Worm (Caenorhabditis elegans) whole organism, early embryonic: ENCODE data around the gene K01A12.2.
"Not testable (repeated sequence)": the region's sequence is repeated elsewhere in the genome, so short reads cannot be mapped to it uniquely, and the experiment has no call there.

Source experiments
- B0310.2 ChIP-seq: sonication (generic microtip); optimal IDR thresholded peaks from 2 replicates; lab custom pipeline; 2016; ENCODE audit warnings: mild to moderate bottlenecking, missing genetic modification characterization, missing compliant biosample characterization
- F13C5.2 ChIP-seq: sonication (generic microtip); optimal IDR thresholded peaks from 2 replicates; lab custom pipeline; 2017; ENCODE audit warnings: mild to moderate bottlenecking, missing genetic modification characterization, inconsistent platforms, missing compliant biosample characterization
- aly-1 ChIP-seq: sonication (generic microtip); optimal IDR thresholded peaks from 2 replicates; lab custom pipeline; 2016; ENCODE audit warnings: missing genetic modification characterization, missing compliant biosample characterization
- ama-1 ChIP-seq: fragments of 150-350 bp; optimal IDR thresholded peaks from 2 replicates; lab custom pipeline; 2014
- ceh-13 ChIP-seq: fragments of 200-800 bp; sonication (Bioruptor generic); optimal IDR thresholded peaks from 2 replicates; lab custom pipeline; 2018; ENCODE audit warnings: mild to moderate bottlenecking, missing genetic modification characterization, missing compliant biosample characterization
- ceh-36 ChIP-seq: sonication (generic microtip); optimal IDR thresholded peaks from 2 replicates; lab custom pipeline; 2016; ENCODE audit warnings: missing genetic modification characterization, inconsistent platforms, missing compliant biosample characterization
- ets-7 ChIP-seq: sonication (generic microtip); optimal IDR thresholded peaks from 2 replicates; lab custom pipeline; 2016; ENCODE audit warnings: missing genotype, missing genetic modification characterization, missing compliant biosample characterization
- flt-1 ChIP-seq: fragments of 200-800 bp; sonication (Bioruptor generic); IDR thresholded peaks from 2 replicates; pipeline ENCODE4 v1.3.6; 2022; ENCODE audit warnings: missing genetic modification characterization, missing compliant biosample characterization
- hmbx-1 ChIP-seq: sonication (generic microtip); optimal IDR thresholded peaks from 2 replicates; lab custom pipeline; 2016; ENCODE audit warnings: mild to moderate bottlenecking, missing genetic modification characterization, missing compliant biosample characterization
- hmg-4 ChIP-seq: fragments of 200-800 bp; sonication (Bioruptor generic); optimal IDR thresholded peaks from 2 replicates; lab custom pipeline; 2018; ENCODE audit warnings: mild to moderate bottlenecking, missing genetic modification characterization, missing compliant biosample characterization
- hnd-1 ChIP-seq: sonication (generic microtip); optimal IDR thresholded peaks from 2 replicates; lab custom pipeline; 2016; ENCODE audit warnings: missing genetic modification characterization, missing compliant biosample characterization
- pes-1 ChIP-seq: fragments of 200-800 bp; sonication (Bioruptor generic); IDR thresholded peaks from 2 replicates; pipeline ENCODE4 v1.3.6; 2022; ENCODE audit warnings: missing genetic modification reagents, missing genetic modification characterization, missing compliant biosample characterization
- scrt-1 ChIP-seq: fragments of 200-800 bp; sonication (Bioruptor generic); IDR thresholded peaks from 2 replicates; pipeline ENCODE4 v1.3.6; 2022; ENCODE audit warnings: missing genetic modification characterization, missing compliant biosample characterization
- sea-1 ChIP-seq: fragments of 200-800 bp; sonication (Bioruptor generic); conservative IDR thresholded peaks from 2 replicates; pipeline ENCODE4 v1.3.6; 2022; ENCODE audit warnings: missing genetic modification characterization, missing compliant biosample characterization
- tbx-11 ChIP-seq: fragments of 200-800 bp; sonication (Bioruptor generic); IDR thresholded peaks from 2 replicates; pipeline ENCODE4 v1.3.6; 2022; ENCODE audit warnings: missing genetic modification characterization, missing compliant biosample characterization
- tbx-37 ChIP-seq: fragments of 200-800 bp; sonication (Bioruptor generic); conservative IDR thresholded peaks from 2 replicates; pipeline ENCODE4 v1.3.6; 2022; ENCODE audit warnings: missing genetic modification reagents, missing genetic modification characterization, missing compliant biosample characterization
- tra-4 ChIP-seq: sonication (generic microtip); optimal IDR thresholded peaks from 2 replicates; lab custom pipeline; 2017; ENCODE audit warnings: missing genetic modification characterization, missing compliant biosample characterization

K01A12.2 gene

DNA sequence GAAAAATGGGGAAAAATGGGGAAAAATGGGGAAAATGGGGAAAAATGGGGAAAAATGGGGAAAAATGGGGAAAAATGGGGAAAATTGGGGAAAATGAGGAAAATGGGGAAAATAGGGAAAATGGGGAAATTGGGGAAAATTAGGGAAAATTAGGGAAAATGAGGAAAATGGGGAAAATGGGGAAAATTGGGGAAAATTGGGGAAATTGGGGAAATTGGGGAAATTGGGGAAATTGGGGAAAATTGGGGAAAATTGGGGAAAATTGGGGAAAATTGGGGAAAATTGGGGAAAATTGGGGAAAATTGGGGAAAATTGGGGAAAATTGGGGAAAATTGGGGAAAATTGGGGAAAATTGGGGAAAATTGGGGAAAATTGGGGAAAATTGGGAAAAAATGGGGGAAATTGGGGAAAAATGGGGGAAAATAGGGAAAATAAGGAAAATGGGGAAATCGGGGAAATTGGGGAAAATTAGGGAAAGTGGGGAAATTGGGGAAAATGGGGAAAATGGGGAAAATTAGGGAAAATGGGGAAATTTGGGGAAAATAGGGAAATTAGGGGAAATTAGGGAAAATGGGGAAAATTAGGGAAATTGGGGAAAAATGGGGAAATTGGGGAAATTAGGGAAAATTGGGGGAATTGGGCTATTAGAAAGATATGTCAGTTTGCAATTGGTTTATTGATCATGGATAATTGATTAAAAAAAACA is 10.3 kb upstream of the K01A12.2 start:
- TF ChIP-seq ama-1 (lab: Kevin White, UChicago) = no peak
- no peak for TF ChIP-seq ceh-36 (tag; lab: Kevin White, UChicago)
- peak; percentile 48 for TF ChIP-seq B0310.2 (tag; lab: Kevin White, UChicago)
- TF ChIP-seq hnd-1 (tag; lab: Kevin White, UChicago) = peak; percentile 49
- no peak for TF ChIP-seq hmg-4 (GFP tag; lab: Kevin White, UChicago)
- peak; percentile 33; the same call in 1 of the 2 replicates for TF ChIP-seq tbx-37
- TF ChIP-seq pes-1 = peak; percentile 38; the same call in 1 of the 2 replicates
- TF ChIP-seq ets-7 = no peak
- TF ChIP-seq sea-1 (GFP tag; lab: Robert Waterston, UW) = peak; percentile 74; the same call in 1 of the 2 replicates
- TF ChIP-seq F13C5.2 (tag; lab: Kevin White, UChicago) = no peak
- TF ChIP-seq ceh-13 (GFP tag; lab: Kevin White, UChicago) = no peak
- TF ChIP-seq hmbx-1 (tag; lab: Kevin White, UChicago) = peak; percentile 32
- TF ChIP-seq tbx-11 (GFP tag; lab: Robert Waterston, UW) = peak; percentile 80
- no peak for TF ChIP-seq aly-1 (tag; lab: Kevin White, UChicago)
- peak; percentile 55; the same call in 1 of the 2 replicates for TF ChIP-seq scrt-1 (GFP tag; lab: Robert Waterston, UW)
- TF ChIP-seq flt-1 = peak; percentile 14; the same call in 1 of the 2 replicates
- TF ChIP-seq tra-4 (tag; lab: Kevin White, UChicago) = no peak

DNA sequence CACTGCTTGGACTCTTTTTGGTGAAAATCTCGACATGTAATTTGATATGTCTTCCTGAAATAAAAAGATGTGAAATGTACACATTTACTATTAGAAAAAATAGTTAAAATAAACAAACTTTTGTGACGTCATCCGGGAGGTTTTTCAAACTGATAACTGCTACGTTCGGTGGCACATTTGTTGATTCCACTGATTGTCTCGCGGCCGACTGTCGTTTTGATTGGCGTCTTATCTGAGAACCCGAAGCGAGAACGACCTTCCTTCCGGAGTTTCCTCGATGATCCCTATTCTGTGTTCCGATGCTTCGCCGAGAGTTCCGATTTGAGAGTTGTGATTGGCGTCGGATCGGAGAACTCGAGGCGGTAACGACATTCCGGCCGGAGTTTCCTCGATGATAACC is 9.0 kb upstream of the K01A12.2 start:
- TF ChIP-seq hmbx-1 (tag; lab: Kevin White, UChicago) (no peak), ama-1 (lab: Kevin White, UChicago) (no peak), pes-1 (no peak), tbx-11 (GFP tag; lab: Robert Waterston, UW) (no peak), tra-4 (tag; lab: Kevin White, UChicago) (no peak), flt-1 (no peak), ets-7 (no peak), B0310.2 (tag; lab: Kevin White, UChicago) (no peak)

- TF ChIP-seq F13C5.2 (tag; lab: Kevin White, UChicago) (peak; percentile 53), ets-7 (no peak), tbx-11 (GFP tag; lab: Robert Waterston, UW) (no peak), tbx-37 (no peak), sea-1 (GFP tag; lab: Robert Waterston, UW) (no peak; the same call in 1 of the 2 replicates), hmbx-1 (tag; lab: Kevin White, UChicago) (no peak), ceh-36 (tag; lab: Kevin White, UChicago) (no peak), flt-1 (no peak)
Measured at ce11 chrX:8605005-8605404, 8.1 kb upstream of the K01A12.2 start, which contains the start of the genes H35N09.2 and H35N09.1. H35N09.2 (minus strand) TSS chrX:8605058. H35N09.1 (plus strand) TSS chrX:8605339.

DNA sequence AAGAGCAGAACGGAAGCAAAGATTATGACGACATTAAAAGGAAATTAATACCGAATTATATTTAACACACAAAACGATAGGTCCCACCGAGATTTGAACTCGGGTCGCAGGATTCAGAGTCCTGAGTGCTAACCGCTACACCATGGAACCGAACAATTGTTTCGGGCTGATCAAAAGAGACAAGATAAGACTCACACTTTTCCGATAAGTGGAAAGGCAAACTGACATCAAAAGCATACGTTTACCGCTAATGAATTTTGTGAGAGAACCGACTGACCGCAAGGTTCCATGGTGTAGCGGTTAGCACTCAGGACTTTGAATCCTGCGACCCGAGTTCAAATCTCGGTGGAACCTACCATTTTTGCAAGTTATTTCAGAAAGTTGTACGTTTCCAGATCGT is 4.4 kb upstream of the K01A12.2 start:
- TF ChIP-seq scrt-1 (GFP tag; lab: Robert Waterston, UW) (no peak), F13C5.2 (tag; lab: Kevin White, UChicago) (no peak), hnd-1 (tag; lab: Kevin White, UChicago) (no peak), pes-1 (no peak), B0310.2 (tag; lab: Kevin White, UChicago) (no peak), aly-1 (tag; lab: Kevin White, UChicago) (no peak), sea-1 (GFP tag; lab: Robert Waterston, UW) (no peak), hmg-4 (GFP tag; lab: Kevin White, UChicago) (no peak), ceh-36 (tag; lab: Kevin White, UChicago) (no peak), ets-7 (no peak), ama-1 (lab: Kevin White, UChicago) (no peak), hmbx-1 (tag; lab: Kevin White, UChicago) (no peak), tbx-11 (GFP tag; lab: Robert Waterston, UW) (no peak), flt-1 (no peak), tra-4 (tag; lab: Kevin White, UChicago) (no peak)

DNA sequence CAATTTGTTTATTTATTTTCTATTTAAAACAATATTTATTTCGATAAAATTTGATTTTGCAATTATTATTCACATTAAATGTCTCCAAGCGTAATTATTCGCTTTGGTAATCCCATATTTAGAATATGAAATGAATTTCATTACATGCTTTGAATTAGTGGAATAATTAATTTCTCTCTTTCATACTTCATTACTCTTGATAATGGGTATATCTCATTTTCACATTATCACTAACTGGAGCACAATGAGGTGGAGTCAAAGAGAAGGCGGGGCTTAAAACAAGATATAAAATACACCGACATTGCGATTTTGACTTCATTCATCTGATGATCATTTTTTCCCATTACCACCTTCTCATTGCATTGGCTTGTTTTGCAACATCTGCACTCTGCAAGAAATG is 2.5 kb upstream of the K01A12.2 start, which contains the start of gene K01A12.4:
Gene K01A12.4, plus strand, starts transcription at position 301 of the 400 bp plus-strand sequence.
- TF ChIP-seq ama-1 (lab: Kevin White, UChicago); sea-1 (GFP tag; lab: Robert Waterston, UW); pes-1: not testable (repeated sequence)

- TF ChIP-seq flt-1 = no peak
- no peak for TF ChIP-seq tbx-37
- no peak for TF ChIP-seq ceh-36 (tag; lab: Kevin White, UChicago)
- no peak for TF ChIP-seq aly-1 (tag; lab: Kevin White, UChicago)
- no peak for TF ChIP-seq sea-1 (GFP tag; lab: Robert Waterston, UW)
- no peak for TF ChIP-seq hmg-4 (GFP tag; lab: Kevin White, UChicago)
- TF ChIP-seq pes-1 = no peak
- no peak for TF ChIP-seq tra-4 (tag; lab: Kevin White, UChicago)
- TF ChIP-seq F13C5.2 (tag; lab: Kevin White, UChicago) = no peak
- TF ChIP-seq tbx-11 (GFP tag; lab: Robert Waterston, UW) = no peak
- no peak for TF ChIP-seq scrt-1 (GFP tag; lab: Robert Waterston, UW)
- TF ChIP-seq B0310.2 (tag; lab: Kevin White, UChicago) = no peak
- TF ChIP-seq ceh-13 (GFP tag; lab: Kevin White, UChicago) = no peak
- TF ChIP-seq hmbx-1 (tag; lab: Kevin White, UChicago) = no peak
- no peak for TF ChIP-seq ama-1 (lab: Kevin White, UChicago)
- no peak for TF ChIP-seq hnd-1 (tag; lab: Kevin White, UChicago)
Measured at ce11 chrX:8612278-8612677, 875 bp upstream of the K01A12.2 start.
